Worm (Caenorhabditis elegans) whole organism, midembryonic: Measurements from ENCODE around the gene srz-94.

Experiments used
- T22C8.4 ChIP-seq: fragments of 200-800 bp; sonication (Bioruptor generic); IDR thresholded peaks from 2 replicates; pipeline ENCODE4 v1.3.6; 2022; ENCODE audit warnings: missing genetic modification characterization, missing compliant biosample characterization
- cog-1 ChIP-seq: sonication (generic microtip); optimal IDR thresholded peaks from 2 replicates; lab custom pipeline; 2016; ENCODE audit warnings: missing genetic modification characterization, missing compliant biosample characterization
- flt-1 ChIP-seq: fragments of 200-800 bp; sonication (Bioruptor generic); IDR thresholded peaks from 2 replicates; pipeline ENCODE4 v1.3.6; 2022; ENCODE audit warnings: missing genetic modification characterization, missing compliant biosample characterization
- klf-2 ChIP-seq: fragments of 200-800 bp; sonication (Bioruptor generic); conservative IDR thresholded peaks from 2 replicates; pipeline ENCODE4 v1.3.6; 2022; ENCODE audit warnings: missing genetic modification reagents, missing genetic modification characterization, missing compliant biosample characterization
- med-1 ChIP-seq: sonication (generic microtip); optimal IDR thresholded peaks from 2 replicates; lab custom pipeline; 2017; ENCODE audit warnings: missing genetic modification characterization, mild to moderate bottlenecking, missing compliant biosample characterization, antibody characterized with exemption, missing genetic modification reagents; ENCODE audit not compliant: insufficient read depth
- ref-1 ChIP-seq: fragments of 200-800 bp; sonication (Bioruptor generic); conservative IDR thresholded peaks from 2 replicates; pipeline ENCODE4 v1.3.6; 2022; ENCODE audit warnings: missing genetic modification reagents, missing genetic modification characterization, missing compliant biosample characterization
- tab-1 ChIP-seq: fragments of 200-800 bp; sonication (Bioruptor generic); IDR thresholded peaks from 2 replicates; pipeline ENCODE4 v1.3.6; 2022; ENCODE audit warnings: missing genetic modification characterization, missing compliant biosample characterization
- ztf-23 ChIP-seq: fragments of 200-800 bp; sonication (Bioruptor generic); IDR thresholded peaks from 2 replicates; pipeline ENCODE4 v1.3.6; 2022; ENCODE audit warnings: missing genetic modification reagents, missing genetic modification characterization, missing compliant biosample characterization
- ztf-29 ChIP-seq: fragments of 200-800 bp; sonication (Bioruptor generic); IDR thresholded peaks from 2 replicates; pipeline ENCODE4 v1.3.6; 2022; ENCODE audit warnings: missing genetic modification reagents, missing genetic modification characterization, missing compliant biosample characterization

srz-94 gene

ce11 chrV:17014050-17014449, 21.7 kb downstream of the srz-94 start, which contains the start of gene clc-13:
clc-13 (plus strand) TSS chrV:17014408.
- TF ChIP-seq flt-1: no peak
- TF ChIP-seq tab-1 (GFP tag; lab: Robert Waterston, UW): no peak

DNA sequence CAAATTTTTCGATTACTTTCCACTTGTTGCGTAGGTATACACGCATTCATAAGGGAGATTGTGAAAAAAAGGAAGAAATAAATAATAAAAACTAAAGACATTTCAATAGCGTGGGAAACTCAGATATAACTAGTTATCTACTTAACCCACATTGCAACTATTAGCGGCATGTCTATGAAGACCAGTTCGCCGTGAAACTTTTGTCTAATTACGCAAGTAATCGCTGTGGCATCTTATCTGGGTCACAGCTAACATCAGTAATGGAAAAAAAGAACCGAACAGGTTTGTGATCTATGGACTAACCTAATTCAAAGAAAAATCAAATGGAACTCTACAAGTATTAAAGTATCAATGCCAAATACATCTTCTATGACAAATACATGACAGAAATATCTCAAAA, 22.5 kb downstream of the srz-94 start, which contains the start of gene clec-241:
Gene clec-241 (minus strand): TSS at position 101 of the 400 bp plus-strand sequence.
- TF ChIP-seq tab-1 (GFP tag; lab: Robert Waterston, UW): no peak
- no peak for TF ChIP-seq klf-2
- no peak for TF ChIP-seq ref-1
- TF ChIP-seq ztf-23 (GFP tag; lab: Robert Waterston, UW): no peak
- TF ChIP-seq T22C8.4 (GFP tag; lab: Robert Waterston, UW): no peak
- no peak for TF ChIP-seq flt-1
- no peak for TF ChIP-seq cog-1 (tag; lab: Kevin White, UChicago)
- TF ChIP-seq med-1: no peak
- TF ChIP-seq ztf-29 (GFP tag; lab: Robert Waterston, UW): no peak

ce11 chrV:17009342-17010064, 26.2 kb downstream of the srz-94 start, which contains the start of the genes clc-12 and clec-240:
clc-12 (minus strand) TSS chrV:17009388.
clec-240 (plus strand) TSS chrV:17010014.
- TF ChIP-seq ref-1 (no peak), ztf-23 (GFP tag; lab: Robert Waterston, UW) (no peak), cog-1 (tag; lab: Kevin White, UChicago) (no peak), tab-1 (GFP tag; lab: Robert Waterston, UW) (no peak), ztf-29 (GFP tag; lab: Robert Waterston, UW) (no peak), T22C8.4 (GFP tag; lab: Robert Waterston, UW) (no peak), klf-2 (no peak), flt-1 (no peak), med-1 (no peak)

DNA sequence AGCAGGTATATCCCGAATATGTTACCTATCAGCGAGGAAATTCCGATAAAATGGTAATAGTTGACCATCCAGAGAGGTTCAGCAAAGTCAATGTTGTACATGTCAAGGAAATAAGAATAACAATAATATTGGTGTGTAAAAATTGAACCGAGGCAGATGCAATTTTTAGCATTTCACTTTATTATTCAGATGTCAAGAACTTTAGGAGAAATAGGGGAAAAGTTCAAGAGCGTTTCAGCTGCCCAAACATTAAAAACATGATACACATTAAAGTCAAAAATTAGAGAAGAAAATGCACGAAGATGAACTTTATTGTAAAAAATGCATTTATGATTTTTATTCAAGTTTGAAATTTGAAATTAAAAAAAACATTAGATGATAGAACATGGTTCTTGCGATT, 27.4 kb downstream of the srz-94 start, which contains the start of gene sri-69:
Gene sri-69 (minus strand): TSS at position 101 of the 400 bp plus-strand sequence.
- TF ChIP-seq flt-1 (no peak), med-1 (no peak), tab-1 (GFP tag; lab: Robert Waterston, UW) (no peak), cog-1 (tag; lab: Kevin White, UChicago) (no peak), klf-2 (no peak), T22C8.4 (GFP tag; lab: Robert Waterston, UW) (no peak), ztf-23 (GFP tag; lab: Robert Waterston, UW) (no peak), ztf-29 (GFP tag; lab: Robert Waterston, UW) (no peak)

DNA sequence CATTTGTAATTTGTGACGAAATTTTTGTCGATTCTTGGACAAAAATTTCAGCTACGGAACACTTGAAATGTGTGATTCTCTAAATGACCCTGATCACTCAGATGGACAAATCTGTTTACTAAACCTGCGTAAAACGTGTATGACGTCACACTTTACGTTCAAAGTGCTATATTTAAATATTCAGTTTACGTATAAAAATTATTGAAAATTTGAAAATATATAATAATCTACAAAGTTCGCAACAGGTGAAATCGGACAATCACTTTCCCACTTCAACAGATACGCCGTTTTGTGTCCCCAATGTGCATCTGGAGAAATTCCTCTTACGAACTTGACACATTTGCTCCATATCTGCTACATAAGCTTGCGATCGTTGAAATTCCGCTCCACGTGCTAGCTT, 30.6 kb downstream of the srz-94 start, which contains the start of gene srh-131:
Gene srh-131 (plus strand): TSS at position 301 of the 400 bp plus-strand sequence.
- no peak for TF ChIP-seq cog-1 (tag; lab: Kevin White, UChicago)
- TF ChIP-seq ref-1: no peak
- TF ChIP-seq klf-2: no peak
- no peak for TF ChIP-seq ztf-29 (GFP tag; lab: Robert Waterston, UW)
- no peak for TF ChIP-seq ztf-23 (GFP tag; lab: Robert Waterston, UW)
- TF ChIP-seq tab-1 (GFP tag; lab: Robert Waterston, UW): no peak
- TF ChIP-seq med-1: no peak
- no peak for TF ChIP-seq flt-1
- TF ChIP-seq T22C8.4 (GFP tag; lab: Robert Waterston, UW): no peak

DNA sequence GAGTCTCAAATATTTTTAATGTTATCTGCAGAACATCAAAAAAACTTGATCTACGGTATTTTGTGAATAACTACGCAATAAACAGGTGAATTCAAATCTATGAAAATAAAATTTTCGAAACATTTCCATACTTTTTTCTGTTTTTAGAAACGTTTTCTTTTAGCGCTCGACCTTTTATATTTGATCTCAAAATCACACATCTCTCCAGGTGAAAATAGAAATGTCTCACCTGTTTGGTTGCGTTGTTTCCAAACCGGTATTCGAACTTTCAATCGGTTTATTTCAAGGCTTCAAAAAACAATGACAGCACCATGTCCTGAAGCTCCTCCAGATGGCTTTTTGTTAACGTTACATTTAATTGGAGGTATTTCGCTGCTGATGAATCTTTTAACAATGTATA, 34.6 kb downstream of the srz-94 start, which contains the start of gene sri-9:
Gene sri-9 (plus strand): TSS at position 301 of the 400 bp plus-strand sequence.
- TF ChIP-seq cog-1 (tag; lab: Kevin White, UChicago): no peak
- TF ChIP-seq ztf-23 (GFP tag; lab: Robert Waterston, UW): no peak
- no peak for TF ChIP-seq flt-1
- no peak for TF ChIP-seq med-1
- no peak for TF ChIP-seq tab-1 (GFP tag; lab: Robert Waterston, UW)
- TF ChIP-seq ztf-29 (GFP tag; lab: Robert Waterston, UW): no peak
- TF ChIP-seq T22C8.4 (GFP tag; lab: Robert Waterston, UW): no peak
- TF ChIP-seq ref-1: no peak
- no peak for TF ChIP-seq klf-2

ce11 chrV:17000635-17001034, 35.1 kb downstream of the srz-94 start:
- TF ChIP-seq T22C8.4 (GFP tag; lab: Robert Waterston, UW) (no peak), ztf-29 (GFP tag; lab: Robert Waterston, UW) (no peak), flt-1 (no peak), tab-1 (GFP tag; lab: Robert Waterston, UW) (no peak), med-1 (no peak), ref-1 (no peak), klf-2 (no peak), ztf-23 (GFP tag; lab: Robert Waterston, UW) (no peak), cog-1 (tag; lab: Kevin White, UChicago) (no peak)

DNA sequence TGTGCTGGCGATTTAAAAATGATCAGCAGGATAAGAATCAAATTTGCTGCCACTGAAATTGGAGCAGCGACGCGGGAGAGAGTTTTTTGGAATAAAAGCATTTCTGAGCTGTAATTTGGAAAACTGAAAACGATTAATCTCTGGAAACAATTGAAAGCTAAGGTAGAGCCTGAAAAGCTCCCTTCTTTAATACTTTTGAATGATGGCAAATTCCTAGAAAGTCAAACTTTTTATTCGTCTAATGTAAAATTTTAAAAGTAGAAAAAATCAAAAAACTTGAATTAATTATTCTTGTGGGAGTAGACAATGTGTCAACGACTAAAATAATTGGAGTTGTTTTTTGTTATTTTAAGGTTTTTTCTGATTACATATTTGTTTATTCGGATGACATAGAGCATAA, 35.5 kb downstream of the srz-94 start, which contains the start of gene str-217:
Gene str-217 (minus strand): TSS at position 101 of the 400 bp plus-strand sequence.
- TF ChIP-seq ztf-29 (GFP tag; lab: Robert Waterston, UW) (no peak), cog-1 (tag; lab: Kevin White, UChicago) (no peak), tab-1 (GFP tag; lab: Robert Waterston, UW) (no peak), ref-1 (no peak), flt-1 (no peak), ztf-23 (GFP tag; lab: Robert Waterston, UW) (no peak), klf-2 (no peak), T22C8.4 (GFP tag; lab: Robert Waterston, UW) (no peak), med-1 (no peak)

DNA sequence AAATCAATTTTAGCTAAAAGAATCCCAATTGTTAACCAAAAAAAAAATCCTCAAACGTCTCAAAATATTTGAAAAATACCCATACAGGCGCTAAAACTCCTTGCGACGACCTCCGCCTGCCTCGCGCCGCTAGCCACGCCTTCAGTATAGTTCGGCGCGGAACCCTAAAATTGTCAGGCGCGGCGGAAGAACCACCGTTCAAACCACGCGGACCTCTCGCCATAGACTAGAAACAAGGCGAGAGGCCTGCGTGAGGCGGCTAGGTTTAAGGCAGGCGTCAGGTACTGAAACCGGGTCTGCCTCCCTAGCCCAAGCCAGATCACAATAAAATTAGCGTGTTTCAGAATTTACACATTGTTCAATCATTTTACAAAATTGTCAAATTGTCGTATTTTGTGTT, 43.4 kb downstream of the srz-94 start:
- TF ChIP-seq flt-1 (no peak), ztf-29 (GFP tag; lab: Robert Waterston, UW) (no peak)

DNA sequence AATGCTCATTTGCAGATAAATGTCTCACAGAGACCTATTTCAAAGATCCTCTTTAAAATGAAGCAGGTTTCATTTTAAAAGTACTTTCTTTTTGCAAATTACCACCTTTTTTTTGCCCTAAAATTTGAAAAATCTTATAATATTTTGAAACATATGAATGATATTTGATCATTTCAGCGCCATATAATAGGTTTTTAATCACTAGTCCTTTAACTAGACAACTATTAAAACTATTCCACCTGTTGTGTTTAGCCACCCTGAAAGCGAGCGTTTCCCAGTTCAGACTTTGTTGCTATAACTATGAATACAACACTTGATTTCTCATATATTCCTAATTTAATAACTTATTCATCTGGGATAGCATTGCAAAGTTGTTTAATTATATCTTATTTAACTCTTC, 44.0 kb downstream of the srz-94 start, which contains the start of gene srz-95:
Gene srz-95 (plus strand): TSS at position 301 of the 400 bp plus-strand sequence.
- no peak for TF ChIP-seq flt-1
